Worm (Caenorhabditis elegans) whole organism, L4/young adult: ENCODE results near the gene M162.5.

Experiments used
- W03F9.2 ChIP-seq: fragments of 150-350 bp; optimal IDR thresholded peaks from 2 replicates; lab custom pipeline; 2014; ENCODE audit warnings: missing biosample characterization, missing genetic modification characterization
- dao-5 ChIP-seq: sonication (generic microtip); optimal IDR thresholded peaks from 2 replicates; lab custom pipeline; 2016; ENCODE audit warnings: missing genotype, missing genetic modification characterization, moderate library complexity, missing compliant biosample characterization
- him-1 ChIP-seq: sonication (generic microtip); optimal IDR thresholded peaks from 2 replicates; lab custom pipeline; 2016; ENCODE audit warnings: missing genotype, missing genetic modification reagents, missing genetic modification characterization, missing compliant biosample characterization

DNA sequence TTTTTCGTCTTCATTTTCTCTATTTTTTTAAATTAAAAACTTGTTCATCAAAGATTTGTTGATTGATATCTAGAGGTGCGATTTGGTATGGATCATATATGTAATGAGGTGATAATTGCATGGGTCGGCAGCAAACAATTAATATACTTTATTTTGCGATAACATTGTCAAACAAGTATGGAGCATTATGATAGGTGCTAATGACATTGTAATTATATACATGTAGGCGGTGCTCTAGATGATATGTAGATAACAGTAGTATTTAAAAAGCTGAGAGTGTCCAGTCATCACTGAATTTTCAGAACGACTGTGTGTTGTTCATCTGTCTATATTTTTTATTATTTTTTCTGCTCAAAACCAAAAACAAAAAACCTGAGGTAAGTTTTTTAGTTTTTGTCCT, 30.6 kb upstream of the M162.5 start, which contains the start of gene Y116F11A.1:
- TF ChIP-seq dao-5 (tag; lab: Kevin White, UChicago) (no peak), W03F9.2 (tag; lab: Kevin White, UChicago) (no peak), him-1 (tag; lab: Kevin White, UChicago) (no peak)
